Worm (Caenorhabditis elegans): Measurements from ENCODE around the gene hrg-2.

Gene hrg-2

ce11 chrV:12427826-12428225 is 17.5 kb upstream of the hrg-2 start:
- TF ChIP-seq lin-39 (tag; optimal IDR thresholded peaks at IDR 0.05) = no peak
- TF ChIP-seq F49E8.2 (tag; optimal IDR thresholded peaks at IDR 0.05; ENCODE audit: borderline replicate concordance) = no peak
- TF ChIP-seq lin-15B (tag; optimal IDR thresholded peaks at IDR 0.05) = no peak
- no peak for TF ChIP-seq fos-1 (tag; optimal IDR thresholded peaks at IDR 0.05)
- TF ChIP-seq hlh-11 (tag; optimal IDR thresholded peaks at IDR 0.05) = no peak
- no peak for TF ChIP-seq Y48G9A.11 (GFP tag; IDR thresholded peaks at IDR 0.05)
- no peak for TF ChIP-seq dmd-9 (GFP tag; IDR thresholded peaks at IDR 0.05)
- TF ChIP-seq zag-1 (tag; optimal IDR thresholded peaks at IDR 0.05) = no peak
- TF ChIP-seq egl-43 (GFP tag; IDR thresholded peaks at IDR 0.05) = no peak
- TF ChIP-seq saeg-2 (GFP tag; IDR thresholded peaks at IDR 0.05) = no peak

DNA sequence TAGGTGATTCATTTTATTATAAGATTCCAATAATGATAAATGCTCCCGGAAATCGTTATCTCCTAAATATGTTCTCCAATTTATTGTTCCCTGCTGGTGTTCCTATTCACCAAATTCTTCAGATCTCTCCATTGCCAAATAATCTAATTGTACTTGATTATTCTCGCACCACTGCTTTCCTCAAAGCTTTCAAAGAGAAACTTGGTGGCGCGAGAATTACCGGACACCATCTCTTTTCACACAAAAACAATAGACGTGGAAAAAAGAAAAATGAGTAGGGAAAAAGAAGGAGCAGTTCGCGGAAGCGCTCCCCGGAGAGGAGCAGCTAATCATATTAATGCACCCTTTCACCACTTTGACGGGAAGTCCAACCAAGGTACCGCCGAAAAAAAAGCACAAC is 11.0 kb upstream of the hrg-2 start:
- no peak for TF ChIP-seq hlh-11 (tag; optimal IDR thresholded peaks at IDR 0.05)
- TF ChIP-seq aha-1 (tag) = peak; percentile 61

DNA sequence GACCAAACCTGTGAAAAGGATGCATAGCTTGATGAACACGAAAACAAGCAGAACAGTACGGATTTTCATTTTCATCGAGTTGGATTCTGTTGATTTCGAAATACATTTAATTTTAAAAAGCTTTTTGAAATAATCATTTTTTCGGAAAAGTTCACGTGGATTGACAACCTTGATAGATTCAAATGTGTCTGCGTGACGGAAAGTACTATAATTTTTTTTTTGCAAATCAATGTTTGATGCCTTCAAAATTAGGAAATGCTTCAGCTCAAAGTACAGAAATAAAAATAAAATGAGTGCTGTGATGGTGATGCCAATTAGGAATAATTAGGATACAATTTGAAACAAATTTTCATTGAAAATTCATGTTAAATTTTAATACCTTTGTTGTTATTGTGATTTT is 10.5 kb upstream of the hrg-2 start, which contains the start of gene C54D10.4:
Gene C54D10.4 (minus strand): TSS at position 101 of the 400 bp plus-strand sequence.
- TF ChIP-seq nhr-48 (tag; optimal IDR thresholded peaks at IDR 0.05) = no peak
- TF ChIP-seq pqm-1 (tag; optimal IDR thresholded peaks at IDR 0.05) = no peak
- no peak for TF ChIP-seq zfp-3 (GFP tag; conservative IDR thresholded peaks at IDR 0.05)
- TF ChIP-seq mxl-2 (GFP tag; conservative IDR thresholded peaks at IDR 0.05) = no peak
- no peak for TF ChIP-seq lin-1 (GFP tag; IDR thresholded peaks at IDR 0.05)
- TF ChIP-seq nhr-11 (tag; optimal IDR thresholded peaks at IDR 0.05) = no peak
- no peak for TF ChIP-seq dmd-8 (GFP tag; IDR thresholded peaks at IDR 0.05)
- TF ChIP-seq unc-62 (GFP tag; optimal IDR thresholded peaks at IDR 0.05 in 1 of 2) = no peak
- no peak for TF ChIP-seq unc-62 (tag; optimal IDR thresholded peaks at IDR 0.05)

ce11 chrV:12418292-12418691 is 8.0 kb upstream of the hrg-2 start, which contains the start of gene C54D10.3:
C54D10.3 (plus strand) TSS chrV:12418592.
- TF ChIP-seq vab-7 (GFP tag; IDR thresholded peaks at IDR 0.05) (no peak), unc-62 (GFP tag; optimal IDR thresholded peaks at IDR 0.05 in 1 of 2) (peak in 1 of 2 experiments; percentile 87), unc-62 (tag; optimal IDR thresholded peaks at IDR 0.05) (no peak)

DNA sequence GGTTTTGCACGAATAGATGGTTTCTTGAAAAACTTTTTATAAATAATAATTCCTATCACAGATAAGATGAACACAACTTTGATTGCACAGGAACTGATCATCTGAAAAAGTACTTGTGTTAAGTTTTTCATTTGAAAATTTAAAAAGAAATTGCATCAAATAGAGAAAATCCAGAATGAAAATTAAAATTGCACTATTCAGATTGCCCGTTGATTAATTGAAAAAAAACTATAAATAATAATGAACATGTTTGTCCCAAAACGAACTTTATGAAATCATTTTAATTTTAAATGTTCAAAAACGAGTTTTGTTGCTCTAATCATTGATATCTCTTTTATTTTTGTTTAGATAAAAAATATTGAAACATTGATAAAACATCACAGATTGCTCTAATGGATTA is 7.0 kb upstream of the hrg-2 start, which contains the start of gene cdr-3:
Gene cdr-3 (minus strand): TSS at position 101 of the 400 bp plus-strand sequence.
- no peak for TF ChIP-seq ztf-11 (tag; optimal IDR thresholded peaks at IDR 0.05)
- TF ChIP-seq ceh-32 (tag; optimal IDR thresholded peaks at IDR 0.05; ENCODE audit: poor library complexity) = no peak
- no peak for TF ChIP-seq mes-2 (tag; optimal IDR thresholded peaks at IDR 0.05; ENCODE audit: poor library complexity, severe bottlenecking)
- no peak for TF ChIP-seq hmg-1.1 (GFP tag; IDR thresholded peaks at IDR 0.05)
- TF ChIP-seq F44E2.7 (GFP tag; IDR thresholded peaks at IDR 0.05) = no peak
- no peak for TF ChIP-seq F10B5.3 (tag; optimal IDR thresholded peaks at IDR 0.05)
- TF ChIP-seq attf-4 (tag; optimal IDR thresholded peaks at IDR 0.05) = no peak

DNA sequence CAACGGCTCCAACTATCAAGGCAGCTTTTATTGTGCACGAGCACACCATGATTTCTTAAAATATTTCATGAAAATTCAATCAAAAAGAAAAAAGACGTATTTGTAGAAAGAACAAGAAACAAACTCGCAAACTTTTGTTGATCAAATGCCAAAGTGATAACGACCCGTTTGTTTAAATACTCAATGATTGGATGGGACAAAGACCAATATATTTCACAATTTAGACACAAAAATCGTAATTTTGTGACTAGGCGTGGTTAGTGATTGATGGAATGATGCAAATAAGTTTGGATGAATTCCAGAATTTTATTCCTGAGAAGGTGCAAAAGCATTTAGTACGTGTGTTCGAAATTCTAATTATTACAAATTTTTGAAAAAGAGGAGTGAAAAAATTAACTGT is 5.3 kb upstream of the hrg-2 start, which contains the start of gene cdr-2:
Gene cdr-2 (minus strand): TSS at position 54 of the 400 bp plus-strand sequence.
- TF ChIP-seq Y75B8A.6 (GFP tag; IDR thresholded peaks at IDR 0.05) (no peak), nhr-28 (tag; optimal IDR thresholded peaks at IDR 0.05) (peak; percentile 70), mxl-2 (GFP tag; conservative IDR thresholded peaks at IDR 0.05) (no peak), daf-16 (GFP tag; optimal IDR thresholded peaks at IDR 0.05) (no peak), daf-16 (tag; optimal IDR thresholded peaks at IDR 0.05) (peak; percentile 63), nhr-77 (tag; optimal IDR thresholded peaks at IDR 0.05) (peak; percentile 23), pqm-1 (tag; optimal IDR thresholded peaks at IDR 0.05) (peak; percentile 61), lsy-2 (tag; optimal IDR thresholded peaks at IDR 0.05) (no peak), dmd-6 (GFP tag; IDR thresholded peaks at IDR 0.05) (peak; percentile 77), dve-1 (tag; optimal IDR thresholded peaks at IDR 0.05; ENCODE audit: insufficient read depth) (peak; percentile 47)

All from whole organism, L4 larva.